Fruit fly (Drosophila melanogaster) whole organism, pupa: ENCODE measurements around the gene Actn.

Experiments
- CG10348 ChIP-seq: fragments of 200-800 bp; sonication (Bioruptor generic); IDR thresholded peaks from 2 replicates; pipeline ENCODE4 v1.3.6; 2022; ENCODE audit warnings: missing biosample characterization, missing genetic modification characterization
- CG12605 ChIP-seq: fragments of 200-800 bp; sonication (Bioruptor generic); IDR thresholded peaks from 2 replicates; pipeline ENCODE4 v1.3.6; 2022; ENCODE audit warnings: missing biosample characterization, missing genetic modification characterization
- CG13204 ChIP-seq: fragments of 200-800 bp; sonication (Bioruptor generic); optimal IDR thresholded peaks from 2 replicates; lab custom pipeline; 2018; ENCODE audit warnings: missing biosample characterization, mild to moderate bottlenecking, missing genetic modification characterization, moderate library complexity
- CG14655 ChIP-seq: fragments of 200-800 bp; sonication (Bioruptor generic); optimal IDR thresholded peaks from 3 replicates; lab custom pipeline; 2017; ENCODE audit warnings: mild to moderate bottlenecking, missing biosample characterization, missing genetic modification reagents, missing genetic modification characterization
- CG15710 ChIP-seq: fragments of 200-800 bp; sonication (Bioruptor generic); optimal IDR thresholded peaks from 2 replicates; lab custom pipeline; 2018; ENCODE audit warnings: missing biosample characterization, mild to moderate bottlenecking, missing genetic modification characterization, moderate library complexity
- CG17806 ChIP-seq: fragments of 200-800 bp; sonication (Bioruptor generic); optimal IDR thresholded peaks from 2 replicates; lab custom pipeline; 2018; ENCODE audit warnings: missing biosample characterization, mild to moderate bottlenecking, missing genetic modification characterization, moderate library complexity
- CG32121 ChIP-seq: fragments of 200-800 bp; sonication (Bioruptor generic); IDR thresholded peaks from 2 replicates; pipeline ENCODE4 v1.3.6; 2022; ENCODE audit warnings: missing biosample characterization, missing genetic modification characterization
- CG34367 ChIP-seq: fragments of 200-800 bp; sonication (Bioruptor generic); optimal IDR thresholded peaks from 2 replicates; lab custom pipeline; 2018; ENCODE audit warnings: missing biosample characterization, mild to moderate bottlenecking, missing genetic modification characterization
- CG4496 ChIP-seq: fragments of 200-800 bp; sonication (Bioruptor generic); IDR thresholded peaks from 3 replicates; pipeline ENCODE4 v1.3.6; 2022; ENCODE audit warnings: missing biosample characterization, missing genetic modification characterization
- CG8159 ChIP-seq: fragments of 200-800 bp; sonication (Bioruptor generic); optimal IDR thresholded peaks from 3 replicates; lab custom pipeline; 2018; ENCODE audit warnings: missing biosample characterization, mild to moderate bottlenecking, missing genetic modification characterization, moderate library complexity
- CG8301 ChIP-seq: fragments of 200-800 bp; sonication (Bioruptor generic); optimal IDR thresholded peaks from 2 replicates; lab custom pipeline; 2018; ENCODE audit warnings: missing biosample characterization, mild to moderate bottlenecking, missing genetic modification characterization
- CG9948 ChIP-seq: fragments of 200-800 bp; sonication (Bioruptor generic); optimal IDR thresholded peaks from 2 replicates; lab custom pipeline; 2018; ENCODE audit warnings: missing biosample characterization, mild to moderate bottlenecking, missing genetic modification characterization, moderate library complexity
- D1 ChIP-seq: fragments of 200-800 bp; sonication (Bioruptor generic); optimal IDR thresholded peaks from 2 replicates; lab custom pipeline; 2018; ENCODE audit warnings: missing biosample characterization, mild to moderate bottlenecking, missing genetic modification characterization, moderate library complexity
- EcR ChIP-seq: fragments of 200-800 bp; sonication (Bioruptor generic); optimal IDR thresholded peaks from 3 replicates; lab custom pipeline; 2019; ENCODE audit warnings: missing biosample characterization, missing genetic modification characterization, mild to moderate bottlenecking, moderate library complexity, missing genetic modification reagents
- Ets98B ChIP-seq: fragments of 200-800 bp; sonication (Bioruptor generic); IDR thresholded peaks from 2 replicates; pipeline ENCODE4 v1.3.6; 2022; ENCODE audit warnings: missing biosample characterization, missing genetic modification characterization
- Pif1A ChIP-seq: fragments of 200-800 bp; sonication (Bioruptor generic); optimal IDR thresholded peaks from 3 replicates; lab custom pipeline; 2016; ENCODE audit warnings: missing biosample characterization, missing genetic modification characterization
- Pif1B ChIP-seq: fragments of 200-800 bp; sonication (Bioruptor generic); optimal IDR thresholded peaks from 3 replicates; lab custom pipeline; 2016; ENCODE audit warnings: missing biosample characterization, missing genetic modification characterization
- Snoo ChIP-seq: fragments of 200-800 bp; sonication (Bioruptor generic); optimal IDR thresholded peaks from 3 replicates; lab custom pipeline; 2017; ENCODE audit warnings: missing biosample characterization, mild to moderate bottlenecking, missing genetic modification characterization, inconsistent platforms
- fd96Ca ChIP-seq: fragments of 200-800 bp; sonication (Bioruptor generic); IDR thresholded peaks from 3 replicates; pipeline ENCODE4 v1.3.6; 2022; ENCODE audit warnings: missing biosample characterization, missing genetic modification characterization
- gl ChIP-seq: fragments of 200-800 bp; sonication (Bioruptor generic); optimal IDR thresholded peaks from 2 replicates; lab custom pipeline; 2018; ENCODE audit warnings: missing biosample characterization, mild to moderate bottlenecking, missing genetic modification characterization
- rn ChIP-seq: fragments of 200-800 bp; sonication (Bioruptor generic); IDR thresholded peaks from 2 replicates; pipeline ENCODE4 v1.3.6; 2022; ENCODE audit warnings: missing biosample characterization, missing genetic modification characterization

The Actn gene

DNA sequence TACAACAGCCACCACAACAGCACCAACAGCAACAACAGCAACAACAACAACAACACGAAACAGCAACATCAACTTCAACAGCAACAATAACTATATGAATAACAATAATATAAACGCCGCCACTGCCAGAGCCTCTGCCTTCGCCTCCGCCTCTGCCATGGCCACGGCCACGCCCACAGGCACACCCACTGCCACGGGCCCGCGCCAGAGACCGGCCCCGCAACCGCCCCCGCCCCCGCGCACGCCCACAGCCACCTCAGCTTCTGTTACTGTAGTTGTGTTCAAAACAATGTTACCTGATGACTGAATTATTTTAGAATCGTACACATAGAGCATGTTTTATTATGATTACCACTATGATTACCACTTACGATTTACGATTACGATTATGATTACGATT, 38.0 kb downstream of the Actn start:
- TF ChIP-seq Pif1B (GFP tag; lab: Kevin White, UChicago) (no peak), CG17806 (tag; lab: Kevin White, UChicago) (no peak), CG8159 (no peak), CG9948 (tag; lab: Kevin White, UChicago) (no peak), fd96Ca (GFP tag; lab: Robert Waterston, UW) (no peak)

- TF ChIP-seq CG9948 (tag; lab: Kevin White, UChicago), result no peak
- TF ChIP-seq Pif1A, result no peak
- no peak for TF ChIP-seq CG15710 (tag; lab: Kevin White, UChicago)
- TF ChIP-seq CG13204 (GFP tag; lab: Kevin White, UChicago), result no peak
- TF ChIP-seq CG34367 (tag; lab: Kevin White, UChicago), result no peak
- TF ChIP-seq EcR (GFP tag; lab: Kevin White, UChicago), result no peak
- no peak for TF ChIP-seq rn
- TF ChIP-seq CG14655 (GFP tag; lab: Kevin White, UChicago), result no peak
- TF ChIP-seq Pif1B (GFP tag; lab: Kevin White, UChicago), result no peak
- TF ChIP-seq CG4496 (GFP tag; lab: Robert Waterston, UW), result no peak
- no peak for TF ChIP-seq CG8301 (tag; lab: Kevin White, UChicago)
- no peak for TF ChIP-seq CG10348 (GFP tag; lab: Robert Waterston, UW)
- no peak for TF ChIP-seq Ets98B (GFP tag; lab: Robert Waterston, UW)
- no peak for TF ChIP-seq CG12605 (GFP tag; lab: Robert Waterston, UW)
- no peak for TF ChIP-seq D1 (tag; lab: Kevin White, UChicago)
- TF ChIP-seq Snoo (tag; lab: Kevin White, UChicago), result no peak
- TF ChIP-seq CG17806 (tag; lab: Kevin White, UChicago), result no peak
Observed at dm6 chrX:2001057-2001456, 41.1 kb downstream of the Actn start.

DNA sequence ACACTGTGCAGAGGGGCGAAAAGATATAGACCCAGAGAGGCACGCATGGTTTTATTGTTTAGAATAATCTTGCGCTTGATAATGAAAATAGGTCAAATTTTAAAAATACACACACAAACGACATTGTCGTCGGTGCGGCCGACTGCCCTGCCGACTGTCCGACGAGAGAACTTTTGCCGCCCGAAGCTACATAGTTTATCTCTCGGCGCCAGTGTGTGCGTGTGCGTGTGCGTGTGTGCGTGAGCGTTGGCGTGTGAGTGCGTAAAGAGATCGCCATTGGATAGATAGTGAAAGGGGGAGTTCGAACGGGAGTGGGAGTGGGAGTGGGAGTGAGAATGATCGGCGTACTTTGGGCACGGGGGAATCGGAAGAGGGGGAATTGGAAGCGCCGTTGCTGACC, 46.5 kb downstream of the Actn start:
- TF ChIP-seq CG4496 (GFP tag; lab: Robert Waterston, UW), result peak; percentile 35; the same call in 1 of the 3 replicates
- no peak for TF ChIP-seq Snoo (tag; lab: Kevin White, UChicago)
- TF ChIP-seq CG34367 (tag; lab: Kevin White, UChicago), result no peak
- TF ChIP-seq, all 21 proteins: peak for 1

DNA sequence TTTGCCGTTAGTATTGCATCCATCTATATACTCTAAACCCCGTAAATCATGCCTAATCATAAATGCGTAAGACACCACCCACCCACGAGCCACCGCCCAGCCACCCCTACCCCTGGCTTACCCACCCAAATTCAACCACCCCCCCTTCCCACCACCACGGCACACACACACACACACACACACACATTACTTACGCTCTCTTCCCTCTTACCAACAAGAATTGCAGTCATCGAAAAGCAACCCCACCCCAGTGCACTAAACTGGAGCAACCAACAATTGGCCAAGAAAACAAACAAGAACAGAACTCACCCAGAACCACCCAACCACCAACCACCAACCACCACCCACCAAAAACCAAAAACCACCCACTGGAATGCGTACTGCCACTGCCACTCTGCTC, 47.9 kb downstream of the Actn start:
- no peak for TF ChIP-seq CG8159
- no peak for TF ChIP-seq CG4496 (GFP tag; lab: Robert Waterston, UW)
- TF ChIP-seq Pif1A, result no peak
- TF ChIP-seq gl (tag; lab: Kevin White, UChicago), result no peak
- no peak for TF ChIP-seq Ets98B (GFP tag; lab: Robert Waterston, UW)
- no peak for TF ChIP-seq CG32121 (GFP tag; lab: Robert Waterston, UW)
- no peak for TF ChIP-seq CG9948 (tag; lab: Kevin White, UChicago)
- no peak for TF ChIP-seq CG15710 (tag; lab: Kevin White, UChicago)
- TF ChIP-seq rn, result no peak
- no peak for TF ChIP-seq CG14655 (GFP tag; lab: Kevin White, UChicago)
- no peak for TF ChIP-seq CG34367 (tag; lab: Kevin White, UChicago)

- TF ChIP-seq gl (tag; lab: Kevin White, UChicago) (no peak), Pif1A (no peak), CG10348 (GFP tag; lab: Robert Waterston, UW) (no peak), EcR (GFP tag; lab: Kevin White, UChicago) (no peak), CG8159 (no peak), CG15710 (tag; lab: Kevin White, UChicago) (no peak), CG12605 (GFP tag; lab: Robert Waterston, UW) (no peak), fd96Ca (GFP tag; lab: Robert Waterston, UW) (no peak), Ets98B (GFP tag; lab: Robert Waterston, UW) (peak; percentile 47; the same call in 1 of the 2 replicates), CG32121 (GFP tag; lab: Robert Waterston, UW) (no peak), Snoo (tag; lab: Kevin White, UChicago) (no peak), CG9948 (tag; lab: Kevin White, UChicago) (no peak), rn (no peak), CG34367 (tag; lab: Kevin White, UChicago) (no peak), CG8301 (tag; lab: Kevin White, UChicago) (no peak), CG13204 (GFP tag; lab: Kevin White, UChicago) (no peak), CG4496 (GFP tag; lab: Robert Waterston, UW) (peak; percentile 54; the same call in 1 of the 3 replicates)
- TF ChIP-seq, all 21 proteins: peak for 2
Observed at dm6 chrX:1991843-1992242, 50.3 kb downstream of the Actn start.

dm6 chrX:1989981-1990380, 52.1 kb downstream of the Actn start:
- TF ChIP-seq CG4496 (GFP tag; lab: Robert Waterston, UW) (peak; percentile 24; the same call in 1 of the 3 replicates), CG9948 (tag; lab: Kevin White, UChicago) (no peak)

- TF ChIP-seq CG14655 (GFP tag; lab: Kevin White, UChicago) (peak; percentile 75), CG8159 (no peak), Pif1A (peak; percentile 40), rn (peak; percentile 81), EcR (GFP tag; lab: Kevin White, UChicago) (no peak), CG4496 (GFP tag; lab: Robert Waterston, UW) (peak; percentile 96), D1 (tag; lab: Kevin White, UChicago) (no peak), CG9948 (tag; lab: Kevin White, UChicago) (peak; percentile 35), CG34367 (tag; lab: Kevin White, UChicago) (no peak), gl (tag; lab: Kevin White, UChicago) (no peak), CG15710 (tag; lab: Kevin White, UChicago) (no peak), Snoo (tag; lab: Kevin White, UChicago) (no peak), CG32121 (GFP tag; lab: Robert Waterston, UW) (peak; percentile 96), CG8301 (tag; lab: Kevin White, UChicago) (peak; percentile 74), CG17806 (tag; lab: Kevin White, UChicago) (peak; percentile 11), CG12605 (GFP tag; lab: Robert Waterston, UW) (peak; percentile 84), fd96Ca (GFP tag; lab: Robert Waterston, UW) (peak; percentile 94), Pif1B (GFP tag; lab: Kevin White, UChicago) (peak; percentile 15), CG10348 (GFP tag; lab: Robert Waterston, UW) (peak; percentile 89), Ets98B (GFP tag; lab: Robert Waterston, UW) (peak; percentile 92), CG13204 (GFP tag; lab: Kevin White, UChicago) (no peak)
Observed at dm6 chrX:1988673-1989072, 53.4 kb downstream of the Actn start.
